Fruit fly (Drosophila melanogaster): ENCODE results near the gene CG12224.

- no peak for TF ChIP-seq CG8478 (optimal IDR thresholded peaks at IDR 0.05)
- no peak for TF ChIP-seq CTCF (optimal IDR thresholded peaks at IDR 0.05)
Observed at dm6 chr3R:11989996-11990395, 8.1 kb upstream of the CG12224 start.
